Fruit fly (Drosophila melanogaster) whole organism, adult: Measurements from ENCODE around the gene RpL30.

Source experiments
- CG14711 ChIP-seq: fragments of 200-800 bp; sonication (Bioruptor generic); optimal IDR thresholded peaks from 2 replicates; lab custom pipeline; 2018; ENCODE audit warnings: missing biosample characterization, mild to moderate bottlenecking, missing genetic modification characterization, moderate library complexity
- CG7045 ChIP-seq: fragments of 200-800 bp; sonication (Bioruptor generic); optimal IDR thresholded peaks from 2 replicates; lab custom pipeline; 2017; ENCODE audit warnings: missing biosample characterization, mild to moderate bottlenecking, missing genetic modification characterization
- Clk ChIP-seq: fragments of 200-800 bp; sonication (Bioruptor generic); optimal IDR thresholded peaks from 2 replicates; lab custom pipeline; 2017; ENCODE audit warnings: missing biosample characterization, missing genetic modification characterization
- Hr96 ChIP-seq: fragments of 200-800 bp; sonication (Bioruptor generic); optimal IDR thresholded peaks from 2 replicates; lab custom pipeline; 2016; ENCODE audit warnings: missing biosample characterization, missing genetic modification characterization
- bab1 ChIP-seq: fragments of 200-800 bp; sonication (Bioruptor generic); optimal IDR thresholded peaks from 3 replicates; lab custom pipeline; 2019; ENCODE audit warnings: missing biosample characterization, mild to moderate bottlenecking, missing genetic modification characterization, moderate library complexity
- cic ChIP-seq: fragments of 200-800 bp; sonication (Bioruptor generic); optimal IDR thresholded peaks from 2 replicates; lab custom pipeline; 2017; ENCODE audit warnings: missing biosample characterization, mild to moderate bottlenecking, missing genetic modification characterization, moderate library complexity
- cnc ChIP-seq, 2 experiments: fragments of >200 bp; optimal IDR thresholded peaks; 2 replicates each; lab custom pipeline; 2017
- ovo ChIP-seq: fragments of 200-800 bp; sonication (Bioruptor generic); optimal IDR thresholded peaks from 2 replicates; lab custom pipeline; 2016; ENCODE audit warnings: missing biosample characterization, missing genetic modification characterization
- tj ChIP-seq: fragments of 200-800 bp; sonication (Bioruptor generic); optimal IDR thresholded peaks from 3 replicates; lab custom pipeline; 2017; ENCODE audit warnings: missing biosample characterization, mild to moderate bottlenecking, missing genetic modification characterization, moderate library complexity

dm6 chr2L:18995660-18996417 lies 13.3 kb downstream of the RpL30 start, which contains the start of gene CG10650:
- TF ChIP-seq Clk = no peak
- no peak for TF ChIP-seq cnc (optimal IDR thresholded peaks at IDR 0.05; lab: Kevin White, UChicago)
- TF ChIP-seq cic = peak; percentile 79
- no peak for TF ChIP-seq CG14711
- TF ChIP-seq ovo (GFP tag; lab: Kevin White, UChicago) = no peak
- TF ChIP-seq tj (GFP tag; lab: Kevin White, UChicago) = no peak
- no peak for TF ChIP-seq bab1 (GFP tag; lab: Kevin White, UChicago)
- no peak for TF ChIP-seq Hr96
- TF ChIP-seq CG7045 (GFP tag; lab: Kevin White, UChicago) = no peak
